Worm (Caenorhabditis elegans): ENCODE results near the gene gei-3.

ce11 chrX:12761295-12761775, 52.1 kb downstream of the gei-3 start:
- TF ChIP-seq him-1 (tag; optimal IDR thresholded peaks at IDR 0.05) (no peak), dao-5 (tag; optimal IDR thresholded peaks at IDR 0.05) (no peak)
